Worm (Caenorhabditis elegans): ENCODE measurements around the gene F17C11.26.

F17C11.26 gene

ce11 chrV:10970070-10970469 is 28.8 kb downstream of the F17C11.26 start, which contains the start of gene F17C11.22:
F17C11.22 (minus strand) TSS chrV:10970170.
- TF ChIP-seq ces-1 (GFP tag; optimal IDR thresholded peaks at IDR 0.05) (no peak), dmd-9 (GFP tag; IDR thresholded peaks at IDR 0.05) (no peak), daf-16 (GFP tag; optimal IDR thresholded peaks at IDR 0.05) (no peak), daf-16 (tag; optimal IDR thresholded peaks at IDR 0.05) (no peak)

- no peak for TF ChIP-seq F26F4.8 (GFP tag; conservative IDR thresholded peaks at IDR 0.05)
- no peak for TF ChIP-seq skn-1 (tag; optimal IDR thresholded peaks at IDR 0.05)
- TF ChIP-seq tag-97 (GFP tag; IDR thresholded peaks at IDR 0.05), result no peak
- no peak for TF ChIP-seq duxl-1 (tag; optimal IDR thresholded peaks at IDR 0.05; ENCODE audit: poor library complexity)
- no peak for TF ChIP-seq Y75B8A.6 (GFP tag; IDR thresholded peaks at IDR 0.05)
- TF ChIP-seq hlh-30 (tag; optimal IDR thresholded peaks at IDR 0.05; ENCODE audit: insufficient read depth), result no peak
- no peak for TF ChIP-seq madf-9 (GFP tag; conservative IDR thresholded peaks at IDR 0.05)
- TF ChIP-seq nhr-111 (GFP tag; optimal IDR thresholded peaks at IDR 0.05), result no peak
- no peak for TF ChIP-seq madf-5 (GFP tag; IDR thresholded peaks at IDR 0.05)
- no peak for TF ChIP-seq snpc-1.2 (GFP tag; IDR thresholded peaks at IDR 0.05)
- no peak for TF ChIP-seq hmg-1.1 (GFP tag; IDR thresholded peaks at IDR 0.05)
- TF ChIP-seq dmd-9 (GFP tag; IDR thresholded peaks at IDR 0.05), result no peak
Observed at ce11 chrV:10970930-10971329, 29.7 kb downstream of the F17C11.26 start.

ce11 chrV:10975091-10975490 is 33.8 kb downstream of the F17C11.26 start:
- TF ChIP-seq ceh-62 (tag; optimal IDR thresholded peaks at IDR 0.05), result no peak
- TF ChIP-seq unc-62 (GFP tag; optimal IDR thresholded peaks at IDR 0.05 in 1 of 2), result peak in 1 of 2 experiments; percentile 91
- no peak for TF ChIP-seq unc-62 (tag; optimal IDR thresholded peaks at IDR 0.05)
- TF ChIP-seq jun-1 (tag; optimal IDR thresholded peaks at IDR 0.05), result no peak

ce11 chrV:10981113-10981512 is 39.9 kb downstream of the F17C11.26 start, which contains the start of gene fig-1:
fig-1 (minus strand) TSS chrV:10981213.
- no peak for TF ChIP-seq attf-4 (tag; optimal IDR thresholded peaks at IDR 0.05)

ce11 chrV:10991789-10992188 is 50.5 kb downstream of the F17C11.26 start, which contains the start of gene frpr-9:
frpr-9 (plus strand) TSS chrV:10992089.
- TF ChIP-seq sdz-12 (GFP tag; optimal IDR thresholded peaks at IDR 0.05) (no peak), ZK546.5 (tag; optimal IDR thresholded peaks at IDR 0.05) (no peak), nhr-111 (GFP tag; optimal IDR thresholded peaks at IDR 0.05) (no peak), zfp-2 (tag; optimal IDR thresholded peaks at IDR 0.05) (no peak), php-3 (GFP tag; IDR thresholded peaks at IDR 0.05) (no peak), daf-16 (GFP tag; optimal IDR thresholded peaks at IDR 0.05) (no peak), daf-16 (tag; optimal IDR thresholded peaks at IDR 0.05) (no peak), hif-1 (tag; optimal IDR thresholded peaks at IDR 0.05) (no peak), ceh-32 (tag; optimal IDR thresholded peaks at IDR 0.05; ENCODE audit: poor library complexity) (no peak), arid-1 (GFP tag; conservative IDR thresholded peaks at IDR 0.05) (no peak), tra-1 (GFP tag; IDR thresholded peaks at IDR 0.05) (no peak), nhr-41 (GFP tag; IDR thresholded peaks at IDR 0.05) (no peak), jun-1 (tag; optimal IDR thresholded peaks at IDR 0.05) (no peak), daf-8 (GFP tag; IDR thresholded peaks at IDR 0.05) (no peak)

All from whole organism, L4 larva.